Fruit fly (Drosophila melanogaster) whole organism, prepupa: ENCODE data around the gene CG1951.

ENCODE experiments used
- CG10631 ChIP-seq: fragments of 200-800 bp; sonication (Bioruptor generic); optimal IDR thresholded peaks from 2 replicates; lab custom pipeline; 2016; ENCODE audit warnings: missing biosample characterization, missing genetic modification characterization
- CG11902 ChIP-seq: fragments of 200-800 bp; sonication (Bioruptor generic); optimal IDR thresholded peaks from 3 replicates; lab custom pipeline; 2016; ENCODE audit warnings: missing biosample characterization, missing genetic modification characterization
- CG15336 ChIP-seq: fragments of 200-800 bp; sonication (Bioruptor generic); IDR thresholded peaks from 2 replicates; pipeline ENCODE4 v1.3.6; 2022; ENCODE audit warnings: missing biosample characterization, missing genetic modification characterization
- CG1621 ChIP-seq: fragments of 200-800 bp; sonication (Bioruptor generic); optimal IDR thresholded peaks from 3 replicates; lab custom pipeline; 2018; ENCODE audit warnings: missing biosample characterization, mild to moderate bottlenecking, missing genetic modification characterization
- CG16779 ChIP-seq: fragments of 200-800 bp; sonication (Bioruptor generic); optimal IDR thresholded peaks from 3 replicates; lab custom pipeline; 2017; ENCODE audit warnings: missing biosample characterization, mild to moderate bottlenecking, missing genetic modification characterization
- CG31627 ChIP-seq: fragments of 200-800 bp; sonication (Bioruptor generic); optimal IDR thresholded peaks from 3 replicates; lab custom pipeline; 2016; ENCODE audit warnings: missing biosample characterization, missing genetic modification characterization
- CG34406 ChIP-seq: fragments of 200-800 bp; sonication (Bioruptor generic); optimal IDR thresholded peaks from 3 replicates; lab custom pipeline; 2016; ENCODE audit warnings: missing biosample characterization, missing genetic modification characterization
- CG4318 ChIP-seq: fragments of 200-800 bp; sonication (Bioruptor generic); optimal IDR thresholded peaks from 3 replicates; lab custom pipeline; 2017; ENCODE audit warnings: missing biosample characterization, mild to moderate bottlenecking, missing genetic modification characterization
- CG6163 ChIP-seq: fragments of 200-800 bp; sonication (Bioruptor generic); IDR thresholded peaks from 3 replicates; pipeline ENCODE4 v1.3.6; 2022; ENCODE audit warnings: missing biosample characterization, missing genetic modification characterization
- CG6276 ChIP-seq: fragments of 200-800 bp; sonication (Bioruptor generic); optimal IDR thresholded peaks from 2 replicates; lab custom pipeline; 2017; ENCODE audit warnings: missing biosample characterization, mild to moderate bottlenecking, missing genetic modification characterization
- CG6792 ChIP-seq: fragments of 200-800 bp; sonication (Bioruptor generic); optimal IDR thresholded peaks from 3 replicates; lab custom pipeline; 2016; ENCODE audit warnings: missing biosample characterization, missing genetic modification characterization
- CG6808 ChIP-seq: fragments of 200-800 bp; sonication (Bioruptor generic); optimal IDR thresholded peaks from 3 replicates; lab custom pipeline; 2017; ENCODE audit warnings: missing biosample characterization, missing genetic modification characterization, mild to moderate bottlenecking, moderate library complexity, missing genetic modification reagents
- CG8632 ChIP-seq: fragments of 200-800 bp; sonication (Bioruptor generic); optimal IDR thresholded peaks from 3 replicates; lab custom pipeline; 2016; ENCODE audit warnings: missing biosample characterization, missing genetic modification characterization
- CG9139 ChIP-seq: fragments of 200-800 bp; sonication (Bioruptor generic); optimal IDR thresholded peaks from 3 replicates; lab custom pipeline; 2017; ENCODE audit warnings: missing biosample characterization, mild to moderate bottlenecking, missing genetic modification characterization
- Eip75B ChIP-seq: fragments of 200-800 bp; sonication (Bioruptor generic); optimal IDR thresholded peaks from 3 replicates; lab custom pipeline; 2016; ENCODE audit warnings: missing biosample characterization, missing genetic modification characterization
- Eip78C ChIP-seq: fragments of 200-800 bp; sonication (Bioruptor generic); peaks from one replicate; lab custom pipeline; 2016; ENCODE audit warnings: missing biosample characterization, missing genetic modification characterization
- Eip93F ChIP-seq: fragments of 200-800 bp; sonication (Bioruptor generic); optimal IDR thresholded peaks from 2 replicates; lab custom pipeline; 2016; ENCODE audit warnings: missing biosample characterization, mild to moderate bottlenecking, missing genetic modification characterization
- Ets96B ChIP-seq: fragments of 200-800 bp; optimal IDR thresholded peaks from 2 replicates; lab custom pipeline; 2019; ENCODE audit warnings: missing biosample characterization, mild to moderate bottlenecking, missing genetic modification characterization, moderate library complexity
- Hr39 ChIP-seq: fragments of 200-800 bp; sonication (Bioruptor generic); optimal IDR thresholded peaks from 2 replicates; lab custom pipeline; 2016; ENCODE audit warnings: missing biosample characterization, missing genetic modification characterization
- Lpt ChIP-seq: fragments of 200-800 bp; sonication (Bioruptor generic); optimal IDR thresholded peaks from 3 replicates; lab custom pipeline; 2016; ENCODE audit warnings: missing biosample characterization, missing genetic modification characterization
- Met ChIP-seq: fragments of 200-800 bp; sonication (Bioruptor generic); optimal IDR thresholded peaks from 3 replicates; lab custom pipeline; 2016; ENCODE audit warnings: missing biosample characterization, missing genetic modification characterization
- OdsH ChIP-seq: fragments of 200-800 bp; sonication (Bioruptor generic); optimal IDR thresholded peaks from 3 replicates; lab custom pipeline; 2016; ENCODE audit warnings: missing biosample characterization, missing genetic modification characterization
- Sox102F ChIP-seq: fragments of 200-800 bp; sonication (Bioruptor generic); optimal IDR thresholded peaks from 2 replicates; lab custom pipeline; 2016; ENCODE audit warnings: missing biosample characterization, mild to moderate bottlenecking, missing genetic modification characterization
- Sox14 ChIP-seq: fragments of 200-800 bp; sonication (Bioruptor generic); optimal IDR thresholded peaks from 3 replicates; lab custom pipeline; 2016; ENCODE audit warnings: missing biosample characterization, missing genetic modification characterization
- Sox15 ChIP-seq: fragments of 200-800 bp; sonication (Bioruptor generic); optimal IDR thresholded peaks from 3 replicates; lab custom pipeline; 2016; ENCODE audit warnings: missing biosample characterization, missing genetic modification characterization
- achi ChIP-seq: fragments of 200-800 bp; sonication (Bioruptor generic); optimal IDR thresholded peaks from 3 replicates; lab custom pipeline; 2016; ENCODE audit warnings: missing biosample characterization, missing genetic modification characterization
- acj6 ChIP-seq: fragments of 200-800 bp; sonication (Bioruptor generic); optimal IDR thresholded peaks from 3 replicates; lab custom pipeline; 2016; ENCODE audit warnings: missing biosample characterization, missing genetic modification characterization
- cyc ChIP-seq: fragments of 200-800 bp; sonication (Bioruptor generic); optimal IDR thresholded peaks from 3 replicates; lab custom pipeline; 2016; ENCODE audit warnings: missing biosample characterization, missing genetic modification characterization
- dsx ChIP-seq: fragments of 200-800 bp; optimal IDR thresholded peaks from 3 replicates; lab custom pipeline; 2019; ENCODE audit warnings: missing biosample characterization, mild to moderate bottlenecking, missing genetic modification characterization, moderate library complexity; ENCODE audit not compliant: poor library complexity, severe bottlenecking
- eg ChIP-seq: fragments of 200-800 bp; sonication (Bioruptor generic); IDR thresholded peaks from 3 replicates; pipeline ENCODE4 v1.3.6; 2022; ENCODE audit warnings: missing biosample characterization, missing genetic modification characterization
- esn ChIP-seq: fragments of 200-800 bp; sonication (Bioruptor generic); optimal IDR thresholded peaks from 2 replicates; lab custom pipeline; 2016; ENCODE audit warnings: missing biosample characterization, mild to moderate bottlenecking, missing genetic modification characterization, moderate library complexity
- fd59A ChIP-seq: fragments of 200-800 bp; sonication (Bioruptor generic); optimal IDR thresholded peaks from 2 replicates; lab custom pipeline; 2017; ENCODE audit warnings: missing biosample characterization, mild to moderate bottlenecking, missing genetic modification characterization, missing genetic modification reagents
- fd85E ChIP-seq: fragments of 200-800 bp; sonication (Bioruptor generic); optimal IDR thresholded peaks from 3 replicates; lab custom pipeline; 2016; ENCODE audit warnings: missing biosample characterization, missing genetic modification characterization
- fkh ChIP-seq: fragments of 200-800 bp; sonication (Bioruptor generic); optimal IDR thresholded peaks from 3 replicates; lab custom pipeline; 2017; ENCODE audit warnings: missing biosample characterization, mild to moderate bottlenecking, missing genetic modification characterization, moderate library complexity
- lz ChIP-seq: fragments of 200-800 bp; sonication (Bioruptor generic); optimal IDR thresholded peaks from 3 replicates; lab custom pipeline; 2016; ENCODE audit warnings: missing biosample characterization, missing genetic modification characterization
- net ChIP-seq: fragments of 200-800 bp; sonication (Bioruptor generic); optimal IDR thresholded peaks from 3 replicates; lab custom pipeline; 2016; ENCODE audit warnings: missing biosample characterization, missing genetic modification characterization
- salr ChIP-seq, 2 experiments: fragments of 200-800 bp; sonication (Bioruptor generic); optimal IDR thresholded peaks; 3 replicates each; lab custom pipeline; 2016 to 2018; ENCODE audit warnings: missing biosample characterization in 2 of 2, missing genetic modification characterization in 2 of 2, mild to moderate bottlenecking in 1 of 2
- svp ChIP-seq: fragments of 200-800 bp; sonication (Bioruptor generic); peaks from one replicate; lab custom pipeline; 2016; ENCODE audit warnings: missing biosample characterization, missing genetic modification characterization
- vri ChIP-seq: fragments of 200-800 bp; sonication (Bioruptor generic); optimal IDR thresholded peaks from 3 replicates; lab custom pipeline; 2016; ENCODE audit warnings: missing biosample characterization, mild to moderate bottlenecking, missing genetic modification characterization

Gene CG1951

dm6 chr3R:29064682-29065100 is 37.7 kb downstream of the CG1951 start (continued):
- TF ChIP-seq net (GFP tag; lab: Kevin White, UChicago) (peak; percentile 73), Ets96B (tag; lab: Kevin White, UChicago) (peak; percentile 33), fd85E (no peak), CG6163 (GFP tag; lab: Robert Waterston, UW) (no peak), CG8632 (peak; percentile 43), dsx (peak; percentile 62), OdsH (GFP tag; lab: Kevin White, UChicago) (peak; percentile 40), CG6276 (GFP tag; lab: Kevin White, UChicago) (peak; percentile 12), Sox15 (GFP tag; lab: Kevin White, UChicago) (no peak), Hr39 (peak; percentile 28), CG31627 (GFP tag; lab: Kevin White, UChicago) (peak; percentile 24), CG6792 (GFP tag; lab: Kevin White, UChicago) (peak; percentile 35), achi (GFP tag; lab: Kevin White, UChicago) (peak; percentile 40), CG15336 (no peak), cyc (peak; percentile 24), CG1621 (tag; lab: Kevin White, UChicago) (peak; percentile 15), CG9139 (peak; percentile 29), fd59A (no peak), Eip78C (peak; percentile 85), Lpt (peak; percentile 35), CG34406 (GFP tag; lab: Kevin White, UChicago) (peak; percentile 26), CG10631 (GFP tag; lab: Kevin White, UChicago) (peak; percentile 18), CG11902 (GFP tag; lab: Kevin White, UChicago) (no peak), eg (GFP tag; lab: Robert Waterston, UW) (no peak), lz (peak; percentile 31), Met (GFP tag; lab: Kevin White, UChicago) (peak; percentile 30), vri (GFP tag; lab: Kevin White, UChicago) (peak; percentile 44), esn (GFP tag; lab: Kevin White, UChicago) (peak; percentile 44), CG6808 (peak; percentile 0), Sox102F (GFP tag; lab: Kevin White, UChicago) (peak; percentile 45), fkh (GFP tag; lab: Kevin White, UChicago) (no peak), CG16779 (tag; lab: Kevin White, UChicago) (no peak), acj6 (peak; percentile 22), CG4318 (GFP tag; lab: Kevin White, UChicago) (no peak)

- TF ChIP-seq CG6163 (GFP tag; lab: Robert Waterston, UW), result no peak
- TF ChIP-seq fkh (GFP tag; lab: Kevin White, UChicago), result peak; percentile 83
- no peak for TF ChIP-seq Eip75B (GFP tag; lab: Kevin White, UChicago)
Measured at dm6 chr3R:29066285-29066684, 39.2 kb downstream of the CG1951 start.

dm6 chr3R:29067091-29067490 is 40.1 kb downstream of the CG1951 start:
- TF ChIP-seq CG1621 (tag; lab: Kevin White, UChicago) (no peak), vri (GFP tag; lab: Kevin White, UChicago) (peak; percentile 81), Eip78C (peak; percentile 21), svp (GFP tag; lab: Kevin White, UChicago) (peak; percentile 59), dsx (no peak), Sox14 (GFP tag; lab: Kevin White, UChicago) (peak; percentile 8), CG31627 (GFP tag; lab: Kevin White, UChicago) (no peak), fkh (GFP tag; lab: Kevin White, UChicago) (no peak), Eip93F (GFP tag; lab: Kevin White, UChicago) (peak; percentile 47), salr (GFP tag; optimal IDR thresholded peaks at IDR 0.05; lab: Kevin White, UChicago) (no peak)
- TF ChIP-seq, all 60 proteins: peak for 5
